Worm (Caenorhabditis elegans): ENCODE measurements around the gene C48B4.11.

DNA sequence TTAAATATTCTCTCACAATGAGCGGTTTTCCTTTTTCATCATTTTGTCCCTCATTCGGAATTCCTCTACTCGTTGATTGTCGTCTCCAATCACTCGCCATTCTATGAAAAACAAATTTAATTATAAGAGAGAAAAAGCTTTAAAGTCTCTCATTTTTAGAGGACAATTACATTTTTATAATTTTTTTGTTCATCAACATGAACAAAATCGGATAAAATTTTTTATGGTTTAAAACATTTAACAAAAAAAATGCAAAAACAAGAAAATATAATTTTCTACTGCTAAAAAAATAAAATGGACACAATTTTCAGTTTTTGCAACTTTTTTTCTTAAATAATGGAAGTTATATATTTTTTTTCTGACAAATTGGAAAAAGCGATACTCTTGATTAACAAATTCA lies 49.8 kb downstream of the C48B4.11 start, which contains the start of gene F55H2.7:
- TF ChIP-seq W03F9.2 (tag; optimal IDR thresholded peaks at IDR 0.05) (no peak), him-1 (tag; optimal IDR thresholded peaks at IDR 0.05) (no peak)
